Fruit fly (Drosophila melanogaster) whole organism, embryonic: ENCODE data around the gene abo.

Source experiments
- Ada2b ChIP-seq: fragments of 200-800 bp; sonication (Bioruptor generic); IDR thresholded peaks from 2 replicates; pipeline ENCODE4 v1.3.6; 2022; ENCODE audit warnings: missing biosample characterization, missing genetic modification characterization
- BEAF-32 ChIP-seq: fragments of 200-800 bp; sonication (Bioruptor generic); optimal IDR thresholded peaks from 3 replicates; lab custom pipeline; 2017; ENCODE audit warnings: missing biosample characterization, missing genetic modification characterization, mild to moderate bottlenecking, moderate library complexity, missing genetic modification reagents
- CG10274 ChIP-seq: fragments of 200-800 bp; sonication (Bioruptor generic); optimal IDR thresholded peaks from 3 replicates; lab custom pipeline; 2017; ENCODE audit warnings: missing biosample characterization, mild to moderate bottlenecking, missing genetic modification characterization
- CG10462 ChIP-seq: fragments of 200-800 bp; sonication (Bioruptor generic); optimal IDR thresholded peaks from 2 replicates; lab custom pipeline; 2016; ENCODE audit warnings: missing biosample characterization, missing genetic modification characterization
- CG11085 ChIP-seq: fragments of 200-800 bp; sonication (Bioruptor generic); IDR thresholded peaks from 2 replicates; pipeline ENCODE4 v1.3.6; 2022; ENCODE audit warnings: missing biosample characterization, missing genetic modification characterization
- CG13287 ChIP-seq: fragments of 200-800 bp; sonication (Bioruptor generic); IDR thresholded peaks from 2 replicates; pipeline ENCODE4 v1.3.6; 2022; ENCODE audit warnings: missing biosample characterization, missing genetic modification characterization; ENCODE audit not compliant: partially characterized antibody
- CG14965 ChIP-seq: fragments of 200-800 bp; sonication (Bioruptor generic); optimal IDR thresholded peaks from 2 replicates; lab custom pipeline; 2016; ENCODE audit warnings: missing biosample characterization, missing genetic modification characterization, borderline replicate concordance
- CG15696 ChIP-seq: fragments of 200-800 bp; sonication (Bioruptor generic); optimal IDR thresholded peaks from 2 replicates; lab custom pipeline; 2019; ENCODE audit warnings: missing biosample characterization, mild to moderate bottlenecking, missing genetic modification characterization, moderate library complexity
- CG16813 ChIP-seq: fragments of 200-800 bp; sonication (Bioruptor generic); IDR thresholded peaks from 3 replicates; pipeline ENCODE4 v1.3.6; 2022; ENCODE audit warnings: missing biosample characterization, missing genetic modification characterization; ENCODE audit not compliant: partially characterized antibody
- CG17385 ChIP-seq: fragments of 200-800 bp; sonication (Bioruptor generic); optimal IDR thresholded peaks from 3 replicates; lab custom pipeline; 2018; ENCODE audit warnings: missing biosample characterization, mild to moderate bottlenecking, missing genetic modification characterization
- CG2712 ChIP-seq: fragments of 200-800 bp; optimal IDR thresholded peaks from 3 replicates; lab custom pipeline; 2019; ENCODE audit warnings: missing biosample characterization, mild to moderate bottlenecking, missing genetic modification characterization, moderate library complexity
- CG30403 ChIP-seq: fragments of 200-800 bp; sonication (Bioruptor generic); optimal IDR thresholded peaks from 3 replicates; lab custom pipeline; 2016; ENCODE audit warnings: missing biosample characterization, missing genetic modification characterization
- CG3163 ChIP-seq: fragments of 200-800 bp; sonication (Bioruptor generic); optimal IDR thresholded peaks from 3 replicates; lab custom pipeline; 2016; ENCODE audit warnings: missing biosample characterization, missing genetic modification characterization
- CG4328 ChIP-seq: fragments of 200-800 bp; sonication (Bioruptor generic); optimal IDR thresholded peaks from 3 replicates; lab custom pipeline; 2017; ENCODE audit warnings: missing biosample characterization, missing genetic modification reagents, missing genetic modification characterization
- CG43689 ChIP-seq: fragments of 200-800 bp; sonication (Bioruptor generic); IDR thresholded peaks from 2 replicates; pipeline ENCODE4 v1.3.6; 2022; ENCODE audit warnings: missing biosample characterization, missing genetic modification characterization
- CG5953 ChIP-seq: fragments of 200-800 bp; sonication (Bioruptor generic); IDR thresholded peaks from 2 replicates; pipeline ENCODE4 v1.3.6; 2022; ENCODE audit warnings: missing biosample characterization, missing genetic modification characterization
- CG6791 ChIP-seq: fragments of 200-800 bp; sonication (Bioruptor generic); IDR thresholded peaks from 3 replicates; pipeline ENCODE4 v1.3.6; 2022; ENCODE audit warnings: missing biosample characterization, missing genetic modification characterization; ENCODE audit not compliant: partially characterized antibody
- CG7786 ChIP-seq: fragments of 200-800 bp; sonication (Bioruptor generic); optimal IDR thresholded peaks from 2 replicates; lab custom pipeline; 2016; ENCODE audit warnings: missing biosample characterization, missing genetic modification characterization
- CkIIα-i1 ChIP-seq: fragments of 200-800 bp; sonication (Bioruptor generic); IDR thresholded peaks from 2 replicates; pipeline ENCODE4 v1.3.6; 2022; ENCODE audit warnings: missing biosample characterization, missing genetic modification characterization
- D19B ChIP-seq: fragments of 200-800 bp; sonication (Bioruptor generic); optimal IDR thresholded peaks from 2 replicates; lab custom pipeline; 2017; ENCODE audit warnings: missing biosample characterization, mild to moderate bottlenecking, missing genetic modification characterization
- Dfd ChIP-seq, 2 experiments: fragments of >200 bp; optimal IDR thresholded peaks; 2 replicates each; lab custom pipeline; 2017; ENCODE audit warnings: missing biosample characterization in 2 of 2, missing genetic modification characterization in 2 of 2
- Dp ChIP-seq: fragments of 200-800 bp; sonication (Bioruptor generic); optimal IDR thresholded peaks from 2 replicates; lab custom pipeline; 2018; ENCODE audit warnings: missing biosample characterization, mild to moderate bottlenecking, missing genetic modification characterization, moderate library complexity
- GATAe ChIP-seq: fragments of 200-800 bp; sonication (Bioruptor generic); conservative IDR thresholded peaks from 2 replicates; pipeline ENCODE4 v1.3.6; 2022; ENCODE audit warnings: missing biosample characterization, missing genetic modification characterization
- Mrtf ChIP-seq: fragments of 200-800 bp; sonication (Bioruptor generic); IDR thresholded peaks from 3 replicates; pipeline ENCODE4 v1.3.6; 2022; ENCODE audit warnings: missing biosample characterization, missing genetic modification characterization
- NK7.1 ChIP-seq: fragments of 200-800 bp; sonication (Bioruptor generic); optimal IDR thresholded peaks from 3 replicates; lab custom pipeline; 2016; ENCODE audit warnings: missing biosample characterization, missing genetic modification characterization
- Nf-YB ChIP-seq: fragments of 200-800 bp; sonication (Bioruptor generic); optimal IDR thresholded peaks from 3 replicates; lab custom pipeline; 2019; ENCODE audit warnings: missing biosample characterization, mild to moderate bottlenecking, missing genetic modification characterization, moderate library complexity
- Poxn ChIP-seq: fragments of 200-800 bp; sonication (Bioruptor generic); IDR thresholded peaks from 2 replicates; pipeline ENCODE4 v1.3.6; 2022; ENCODE audit warnings: missing biosample characterization, missing genetic modification characterization
- Ravus ChIP-seq: fragments of 200-800 bp; sonication (Bioruptor generic); IDR thresholded peaks from 2 replicates; pipeline ENCODE4 v1.3.6; 2022; ENCODE audit warnings: missing biosample characterization, missing genetic modification characterization
- Spps ChIP-seq: fragments of 200-800 bp; sonication (Bioruptor generic); optimal IDR thresholded peaks from 2 replicates; lab custom pipeline; 2018; ENCODE audit warnings: missing biosample characterization, mild to moderate bottlenecking, missing genetic modification characterization
- Sry-β ChIP-seq: fragments of 200-800 bp; sonication (Bioruptor generic); optimal IDR thresholded peaks from 2 replicates; lab custom pipeline; 2018; ENCODE audit warnings: missing biosample characterization, mild to moderate bottlenecking, missing genetic modification characterization, moderate library complexity
- Stat92E ChIP-seq, 3 experiments: fragments of >200 bp in 2 of 3; fragments of 200-800 bp in 1 of 3; sonication (Bioruptor generic) in 1 of 3; optimal IDR thresholded peaks; 2 replicates each; lab custom pipeline; 2017 to 2019; ENCODE audit warnings: missing biosample characterization in 3 of 3, missing genetic modification characterization in 3 of 3, mild to moderate bottlenecking in 1 of 3, moderate library complexity in 1 of 3
- ap ChIP-seq: fragments of 200-800 bp; sonication (Bioruptor generic); IDR thresholded peaks from 2 replicates; pipeline ENCODE4 v1.3.6; 2022; ENCODE audit warnings: missing biosample characterization, missing genetic modification characterization
- az2 ChIP-seq: fragments of 200-800 bp; sonication (Bioruptor generic); optimal IDR thresholded peaks from 3 replicates; lab custom pipeline; 2016; ENCODE audit warnings: missing biosample characterization, missing genetic modification characterization
- bowl ChIP-seq: fragments of 200-800 bp; sonication (Bioruptor generic); IDR thresholded peaks from 2 replicates; pipeline ENCODE4 v1.3.6; 2022; ENCODE audit warnings: missing biosample characterization, missing genetic modification characterization
- cas ChIP-seq: fragments of 200-800 bp; sonication (Bioruptor generic); IDR thresholded peaks from 2 replicates; pipeline ENCODE4 v1.3.6; 2022; ENCODE audit warnings: missing biosample characterization, missing genetic modification characterization
- chinmo ChIP-seq: fragments of 200-800 bp; sonication (Bioruptor generic); IDR thresholded peaks from 4 replicates; pipeline ENCODE4 v1.3.6; 2022; ENCODE audit warnings: missing biosample characterization, missing genetic modification characterization; ENCODE audit not compliant: partially characterized antibody
- dimm ChIP-seq: fragments of 200-800 bp; sonication (Bioruptor generic); IDR thresholded peaks from 2 replicates; pipeline ENCODE4 v1.3.6; 2022; ENCODE audit warnings: missing biosample characterization, missing genetic modification characterization
- dm ChIP-seq: fragments of 200-800 bp; sonication (Bioruptor generic); optimal IDR thresholded peaks from 3 replicates; lab custom pipeline; 2016; ENCODE audit warnings: missing biosample characterization, missing genetic modification characterization
- fd102C ChIP-seq: fragments of 200-800 bp; sonication (Bioruptor generic); optimal IDR thresholded peaks from 2 replicates; lab custom pipeline; 2018; ENCODE audit warnings: missing biosample characterization, mild to moderate bottlenecking, missing genetic modification characterization, moderate library complexity
- gsb ChIP-seq: fragments of 200-800 bp; sonication (Bioruptor generic); IDR thresholded peaks from 2 replicates; pipeline ENCODE4 v1.3.6; 2022; ENCODE audit warnings: missing biosample characterization, missing genetic modification characterization
- gt ChIP-seq: fragments of 200-800 bp; sonication (Bioruptor generic); IDR thresholded peaks from 2 replicates; pipeline ENCODE4 v1.3.6; 2022; ENCODE audit warnings: missing biosample characterization, missing genetic modification characterization
- kni ChIP-seq: fragments of 200-800 bp; sonication (Bioruptor generic); optimal IDR thresholded peaks from 3 replicates; lab custom pipeline; 2017; ENCODE audit warnings: mild to moderate bottlenecking, missing biosample characterization, missing genetic modification reagents, missing genetic modification characterization
- lbe ChIP-seq: fragments of 200-800 bp; sonication (Bioruptor generic); optimal IDR thresholded peaks from 2 replicates; lab custom pipeline; 2016; ENCODE audit warnings: missing biosample characterization, mild to moderate bottlenecking, missing genetic modification characterization
- lola ChIP-seq, 3 experiments: fragments of >200 bp in 2 of 3; fragments of 200-800 bp in 1 of 3; sonication (Bioruptor generic) in 1 of 3; optimal IDR thresholded peaks; 2 replicates each; lab custom pipeline; 2017 to 2019; ENCODE audit warnings: missing biosample characterization in 3 of 3, missing genetic modification characterization in 3 of 3, mild to moderate bottlenecking in 1 of 3, moderate library complexity in 1 of 3
- nerfin-2 ChIP-seq: fragments of 200-800 bp; sonication (Bioruptor generic); IDR thresholded peaks from 2 replicates; pipeline ENCODE4 v1.3.6; 2022; ENCODE audit warnings: missing biosample characterization, missing genetic modification characterization; ENCODE audit not compliant: partially characterized antibody
- pb ChIP-seq: fragments of 200-800 bp; sonication (Bioruptor generic); optimal IDR thresholded peaks from 3 replicates; lab custom pipeline; 2016; ENCODE audit warnings: missing biosample characterization, missing genetic modification characterization
- ranshi ChIP-seq: fragments of 200-800 bp; sonication (Bioruptor generic); IDR thresholded peaks from 2 replicates; pipeline ENCODE4 v1.3.6; 2022; ENCODE audit warnings: missing biosample characterization, missing genetic modification characterization
- tgo ChIP-seq: fragments of 200-800 bp; sonication (Bioruptor generic); IDR thresholded peaks from 3 replicates; pipeline ENCODE4 v1.3.6; 2022; ENCODE audit warnings: missing biosample characterization, missing genetic modification characterization
- twi ChIP-seq: fragments of 200-800 bp; optimal IDR thresholded peaks from 2 replicates; lab custom pipeline; 2019; ENCODE audit warnings: missing biosample characterization, mild to moderate bottlenecking, missing genetic modification characterization, moderate library complexity
- wor ChIP-seq: fragments of 200-800 bp; sonication (Bioruptor generic); IDR thresholded peaks from 2 replicates; pipeline ENCODE4 v1.3.6; 2022; ENCODE audit warnings: missing biosample characterization, missing genetic modification characterization

abo gene

dm6 chr2L:11010999-11011398 lies 35.9 kb upstream of the abo start, which contains the start of the genes Art8 and dUTPase (continued):
- TF ChIP-seq CG5953 (GFP tag; lab: Robert Waterston, UW) (peak; percentile 63; the same call in 1 of the 2 replicates), CG6791 (GFP tag; lab: Robert Waterston, UW) (peak; percentile 82), kni (GFP tag; lab: Kevin White, UChicago) (no peak), cas (GFP tag; lab: Robert Waterston, UW) (peak; percentile 58; the same call in 1 of the 2 replicates), CG43689 (GFP tag; lab: Robert Waterston, UW) (no peak), NK7.1 (GFP tag; lab: Kevin White, UChicago) (no peak), CG10462 (GFP tag; lab: Kevin White, UChicago) (peak; percentile 45), wor (GFP tag; lab: Robert Waterston, UW) (peak; percentile 48), Dp (GFP tag; lab: Kevin White, UChicago) (peak; percentile 82), BEAF-32 (GFP tag; lab: Kevin White, UChicago) (peak; percentile 92), D19B (GFP tag; lab: Kevin White, UChicago) (peak; percentile 4), CG7786 (GFP tag; lab: Kevin White, UChicago) (peak; percentile 13), GATAe (GFP tag; lab: Robert Waterston, UW) (no peak), CG30403 (GFP tag; lab: Kevin White, UChicago) (peak; percentile 87), az2 (GFP tag; lab: Kevin White, UChicago) (peak; percentile 76), CG14965 (GFP tag; lab: Kevin White, UChicago) (no peak), Ravus (GFP tag; lab: Robert Waterston, UW) (no peak), twi (tag; lab: Kevin White, UChicago) (peak; percentile 38), Poxn (GFP tag; lab: Robert Waterston, UW) (no peak), CG2712 (tag; lab: Kevin White, UChicago) (peak; percentile 88), CG10274 (GFP tag; lab: Kevin White, UChicago) (no peak), dm (GFP tag; lab: Kevin White, UChicago) (peak; percentile 63), gsb (GFP tag; lab: Robert Waterston, UW) (no peak), pb (GFP tag; lab: Kevin White, UChicago) (no peak), Sry-β (GFP tag; lab: Kevin White, UChicago) (no peak), tgo (GFP tag; lab: Robert Waterston, UW) (peak; percentile 42), CG3163 (no peak), dimm (GFP tag; lab: Robert Waterston, UW) (no peak), ranshi (GFP tag; lab: Robert Waterston, UW) (peak; percentile 53), CG4328 (peak; percentile 21), ap (GFP tag; lab: Robert Waterston, UW) (peak; percentile 22; the same call in 1 of the 2 replicates), lbe (GFP tag; lab: Kevin White, UChicago) (peak; percentile 85), chinmo (GFP tag; lab: Robert Waterston, UW) (0 out of 4 replicates have a peak, but pooled peaks have one; percentile 32), Mrtf (GFP tag; lab: Robert Waterston, UW) (no peak; the same call in 2 of the 3 replicates), bowl (GFP tag; lab: Robert Waterston, UW) (no peak), lola (GFP tag; optimal IDR thresholded peaks at IDR 0.05; lab: Kevin White, UChicago) (peak in 1 of 3 experiments; percentile 78), nerfin-2 (GFP tag; lab: Robert Waterston, UW) (peak; percentile 67), gt (GFP tag; lab: Robert Waterston, UW) (no peak), CG15696 (peak; percentile 60), Ada2b (GFP tag; lab: Robert Waterston, UW) (peak; percentile 61), fd102C (GFP tag; lab: Kevin White, UChicago) (no peak), Nf-YB (GFP tag; lab: Kevin White, UChicago) (peak; percentile 75), CG13287 (peak; percentile 97), CG16813 (GFP tag; lab: Robert Waterston, UW) (peak; percentile 85), CG17385 (peak; percentile 65), Spps (tag; lab: Kevin White, UChicago) (peak; percentile 48), Dfd (GFP tag; optimal IDR thresholded peaks at IDR 0.05; lab: Kevin White, UChicago) (no peak), CkIIα-i1 (no peak), CG11085 (GFP tag; lab: Robert Waterston, UW) (no peak), Stat92E (GFP tag; optimal IDR thresholded peaks at IDR 0.05; lab: Kevin White, UChicago) (peak in 1 of 3 experiments; percentile 54)
